Worm (Caenorhabditis elegans) whole organism, mixed stage, embryonic: ENCODE results near the gene mrps-18A.

Experiments used
- M03D4.4 ChIP-seq: sonication (generic microtip); optimal IDR thresholded peaks from 2 replicates; lab custom pipeline; 2017; ENCODE audit warnings: mild to moderate bottlenecking, missing genetic modification characterization, missing compliant biosample characterization
- bed-3 ChIP-seq: fragments of 200-800 bp; sonication (Bioruptor generic); optimal IDR thresholded peaks from 3 replicates; lab custom pipeline; 2018; ENCODE audit warnings: mild to moderate bottlenecking, missing genetic modification characterization, moderate library complexity, missing compliant biosample characterization
- blmp-1 ChIP-seq: fragments of 150-350 bp; optimal IDR thresholded peaks from 2 replicates; lab custom pipeline; 2014; ENCODE audit warnings: missing biosample characterization, missing genetic modification characterization
- ceh-39 ChIP-seq: fragments of 150-350 bp; optimal IDR thresholded peaks from 2 replicates; lab custom pipeline; 2014; ENCODE audit warnings: missing biosample characterization, missing genetic modification characterization
- ceh-43 ChIP-seq: fragments of 200-800 bp; sonication (Bioruptor generic); optimal IDR thresholded peaks from 2 replicates; lab custom pipeline; 2018; ENCODE audit warnings: mild to moderate bottlenecking, missing genetic modification characterization, moderate library complexity, missing compliant biosample characterization
- ceh-83 ChIP-seq: fragments of 200-800 bp; sonication (Bioruptor generic); optimal IDR thresholded peaks from 2 replicates; lab custom pipeline; 2018; ENCODE audit warnings: mild to moderate bottlenecking, missing genetic modification characterization, missing compliant biosample characterization
- ces-1 ChIP-seq: fragments of 150-350 bp; optimal IDR thresholded peaks from 2 replicates; lab custom pipeline; 2014; ENCODE audit warnings: missing biosample characterization, missing genetic modification reagents, missing genetic modification characterization
- cnd-1 ChIP-seq: fragments of 200-800 bp; sonication (Bioruptor generic); optimal IDR thresholded peaks from 2 replicates; lab custom pipeline; 2018; ENCODE audit warnings: mild to moderate bottlenecking, missing genetic modification characterization, missing compliant biosample characterization
- drap-1 ChIP-seq: fragments of 200-800 bp; sonication (Bioruptor generic); optimal IDR thresholded peaks from 3 replicates; lab custom pipeline; 2018; ENCODE audit warnings: mild to moderate bottlenecking, missing genetic modification characterization, missing compliant biosample characterization
- elt-1 ChIP-seq: sonication (generic microtip); optimal IDR thresholded peaks from 2 replicates; lab custom pipeline; 2017; ENCODE audit warnings: missing genetic modification characterization, mild to moderate bottlenecking, missing compliant biosample characterization, antibody characterized with exemption, moderate library complexity, borderline replicate concordance; ENCODE audit not compliant: insufficient read depth
- elt-3 ChIP-seq: fragments of 150-350 bp; optimal IDR thresholded peaks from 2 replicates; lab custom pipeline; 2014; ENCODE audit warnings: missing biosample characterization, missing genetic modification characterization
- flh-1 ChIP-seq: fragments of 200-800 bp; sonication (Bioruptor generic); optimal IDR thresholded peaks from 2 replicates; lab custom pipeline; 2018; ENCODE audit warnings: mild to moderate bottlenecking, missing genetic modification characterization, moderate library complexity, missing compliant biosample characterization
- ham-2 ChIP-seq: fragments of 200-800 bp; sonication (Bioruptor generic); optimal IDR thresholded peaks from 2 replicates; lab custom pipeline; 2018; ENCODE audit warnings: mild to moderate bottlenecking, missing genetic modification characterization, missing compliant biosample characterization
- hlh-1 ChIP-seq: fragments of 150-350 bp; optimal IDR thresholded peaks from 2 replicates; lab custom pipeline; 2014; ENCODE audit warnings: missing biosample characterization, missing genetic modification reagents, missing genetic modification characterization
- lin-13 ChIP-seq: fragments of 150-350 bp; optimal IDR thresholded peaks from 2 replicates; lab custom pipeline; 2014; ENCODE audit warnings: missing biosample characterization, missing genetic modification characterization
- lin-32 ChIP-seq: fragments of 200-800 bp; sonication (Bioruptor generic); optimal IDR thresholded peaks from 2 replicates; lab custom pipeline; 2018; ENCODE audit warnings: mild to moderate bottlenecking, missing genetic modification characterization, missing compliant biosample characterization
- lsy-2 ChIP-seq: fragments of 150-350 bp; optimal IDR thresholded peaks from 2 replicates; lab custom pipeline; 2014; ENCODE audit warnings: missing biosample characterization, missing genetic modification characterization
- mab-5 ChIP-seq: fragments of 150-350 bp; optimal IDR thresholded peaks from 2 replicates; lab custom pipeline; 2014; ENCODE audit warnings: missing biosample characterization, missing genetic modification characterization
- mep-1 ChIP-seq: fragments of 150-350 bp; optimal IDR thresholded peaks from 2 replicates; lab custom pipeline; 2017; ENCODE audit warnings: missing biosample characterization, missing genetic modification reagents, missing genetic modification characterization, inconsistent platforms
- mls-2 ChIP-seq: sonication (generic microtip); optimal IDR thresholded peaks from 2 replicates; lab custom pipeline; 2016; ENCODE audit warnings: mild to moderate bottlenecking, missing genetic modification characterization, moderate library complexity, missing compliant biosample characterization
- nhr-12 ChIP-seq: fragments of 150-350 bp; optimal IDR thresholded peaks from 2 replicates; lab custom pipeline; 2014; ENCODE audit warnings: missing biosample characterization, missing genetic modification characterization
- nhr-2 ChIP-seq: fragments of 150-350 bp; optimal IDR thresholded peaks from 2 replicates; lab custom pipeline; 2014; ENCODE audit warnings: missing biosample characterization, missing genetic modification characterization
- nhr-237 ChIP-seq: fragments of 150-350 bp; optimal IDR thresholded peaks from 2 replicates; lab custom pipeline; 2014; ENCODE audit warnings: missing biosample characterization, missing genetic modification characterization
- nhr-28 ChIP-seq: fragments of 150-350 bp; optimal IDR thresholded peaks from 2 replicates; lab custom pipeline; 2014; ENCODE audit warnings: missing biosample characterization, missing genetic modification characterization
- nhr-76 ChIP-seq: sonication (generic microtip); optimal IDR thresholded peaks from 2 replicates; lab custom pipeline; 2017; ENCODE audit warnings: missing biosample characterization, missing genetic modification characterization
- pha-4 ChIP-seq: fragments of 150-350 bp; optimal IDR thresholded peaks from 2 replicates; lab custom pipeline; 2018; ENCODE audit warnings: missing biosample characterization, missing genetic modification reagents, missing genetic modification characterization
- sem-2 ChIP-seq: fragments of 200-800 bp; sonication (Bioruptor generic); optimal IDR thresholded peaks from 2 replicates; lab custom pipeline; 2018; ENCODE audit warnings: mild to moderate bottlenecking, missing genetic modification characterization, missing compliant biosample characterization
- snpc-4 ChIP-seq: fragments of 150-350 bp; optimal IDR thresholded peaks from 2 replicates; lab custom pipeline; 2014; ENCODE audit warnings: missing biosample characterization, missing genetic modification characterization
- sptf-1 ChIP-seq: sonication (generic microtip); optimal IDR thresholded peaks from 2 replicates; lab custom pipeline; 2017; ENCODE audit warnings: mild to moderate bottlenecking, missing genetic modification characterization, moderate library complexity, missing compliant biosample characterization
- tbx-8 ChIP-seq: fragments of 200-800 bp; sonication (Bioruptor generic); optimal IDR thresholded peaks from 2 replicates; lab custom pipeline; 2018; ENCODE audit warnings: mild to moderate bottlenecking, missing genetic modification characterization, moderate library complexity, missing compliant biosample characterization
- unc-120 ChIP-seq: sonication (generic microtip); optimal IDR thresholded peaks from 2 replicates; lab custom pipeline; 2017; ENCODE audit warnings: missing genetic modification characterization, missing compliant biosample characterization; ENCODE audit not compliant: poor library complexity, severe bottlenecking
- unc-39 ChIP-seq: fragments of 150-350 bp; optimal IDR thresholded peaks from 2 replicates; lab custom pipeline; 2014; ENCODE audit warnings: missing biosample characterization, missing genetic modification characterization
- unc-62 ChIP-seq: fragments of 150-350 bp; optimal IDR thresholded peaks from 2 replicates; lab custom pipeline; 2014; ENCODE audit warnings: missing biosample characterization, missing genetic modification reagents, missing genetic modification characterization
- zip-8 ChIP-seq: fragments of 150-350 bp; optimal IDR thresholded peaks from 2 replicates; lab custom pipeline; 2014; ENCODE audit warnings: missing biosample characterization, missing genetic modification characterization
- ztf-11 ChIP-seq: fragments of 150-350 bp; optimal IDR thresholded peaks from 2 replicates; lab custom pipeline; 2014; ENCODE audit warnings: missing biosample characterization, missing genetic modification characterization

The mrps-18A gene

DNA sequence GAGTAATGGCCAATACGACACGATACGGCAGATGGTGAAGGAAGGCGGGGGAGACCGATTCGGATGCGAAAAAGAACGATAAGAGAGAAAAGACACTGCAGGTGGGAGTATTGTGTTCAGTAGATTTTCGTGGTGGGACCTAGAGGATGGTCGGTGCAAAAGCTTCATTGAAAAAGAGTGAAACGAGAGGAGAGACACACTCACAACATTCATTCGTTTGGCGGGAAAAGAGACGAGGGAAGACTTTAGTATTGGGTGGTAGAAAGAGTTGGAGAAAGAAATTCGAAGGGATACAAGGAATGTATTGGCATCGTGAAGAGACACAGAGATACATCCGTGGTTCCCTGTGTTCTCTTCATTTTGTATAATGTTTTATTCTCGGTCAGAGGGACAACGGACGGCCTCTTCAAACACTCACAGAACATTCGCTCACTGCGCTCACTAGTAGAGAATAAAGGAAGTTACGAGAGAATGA lies 24.7 kb upstream of the mrps-18A start:
- TF ChIP-seq ceh-83 (GFP tag; lab: Kevin White, UChicago) (no peak), lin-32 (GFP tag; lab: Kevin White, UChicago) (peak; percentile 47), cnd-1 (peak; percentile 78), ceh-39 (no peak), pha-4 (tag; lab: Kevin White, UChicago) (peak; percentile 33), nhr-12 (tag; lab: Kevin White, UChicago) (no peak), ces-1 (GFP tag; lab: Kevin White, UChicago) (peak; percentile 68), sem-2 (GFP tag; lab: Kevin White, UChicago) (no peak), unc-120 (tag; lab: Kevin White, UChicago) (peak; percentile 64), ztf-11 (no peak), M03D4.4 (peak; percentile 31), mep-1 (tag; lab: Kevin White, UChicago) (peak; percentile 48), zip-8 (tag; lab: Kevin White, UChicago) (no peak), mab-5 (tag; lab: Kevin White, UChicago) (no peak), nhr-76 (no peak), unc-62 (GFP tag; lab: Kevin White, UChicago) (peak; percentile 71), lsy-2 (tag; lab: Kevin White, UChicago) (peak; percentile 35), ceh-43 (GFP tag; lab: Kevin White, UChicago) (no peak), bed-3 (GFP tag; lab: Kevin White, UChicago) (no peak), blmp-1 (no peak), elt-3 (tag; lab: Kevin White, UChicago) (no peak), flh-1 (no peak), tbx-8 (GFP tag; lab: Kevin White, UChicago) (no peak), drap-1 (no peak), elt-1 (tag; lab: Kevin White, UChicago) (no peak), lin-13 (tag; lab: Kevin White, UChicago) (no peak), nhr-2 (no peak), hlh-1 (tag; lab: Kevin White, UChicago) (peak; percentile 70), snpc-4 (tag; lab: Kevin White, UChicago) (no peak), nhr-237 (peak; percentile 28), nhr-28 (tag; lab: Kevin White, UChicago) (no peak), mls-2 (tag; lab: Kevin White, UChicago) (peak; percentile 62), unc-39 (tag; lab: Kevin White, UChicago) (no peak), sptf-1 (tag; lab: Kevin White, UChicago) (no peak), ham-2 (GFP tag; lab: Kevin White, UChicago) (no peak)

- no peak for TF ChIP-seq nhr-2
- no peak for TF ChIP-seq nhr-237
- no peak for TF ChIP-seq bed-3 (GFP tag; lab: Kevin White, UChicago)
- TF ChIP-seq ztf-11: no peak
- TF ChIP-seq nhr-12 (tag; lab: Kevin White, UChicago): no peak
- no peak for TF ChIP-seq unc-62 (GFP tag; lab: Kevin White, UChicago)
- TF ChIP-seq lin-13 (tag; lab: Kevin White, UChicago): no peak
- TF ChIP-seq ceh-83 (GFP tag; lab: Kevin White, UChicago): no peak
- no peak for TF ChIP-seq mab-5 (tag; lab: Kevin White, UChicago)
- TF ChIP-seq flh-1: no peak
- no peak for TF ChIP-seq ces-1 (GFP tag; lab: Kevin White, UChicago)
- TF ChIP-seq elt-1 (tag; lab: Kevin White, UChicago): no peak
- TF ChIP-seq pha-4 (tag; lab: Kevin White, UChicago): no peak
- no peak for TF ChIP-seq mls-2 (tag; lab: Kevin White, UChicago)
- TF ChIP-seq M03D4.4: no peak
- TF ChIP-seq tbx-8 (GFP tag; lab: Kevin White, UChicago): no peak
- TF ChIP-seq unc-120 (tag; lab: Kevin White, UChicago): no peak
- no peak for TF ChIP-seq elt-3 (tag; lab: Kevin White, UChicago)
- no peak for TF ChIP-seq sptf-1 (tag; lab: Kevin White, UChicago)
These were observed 23.7 kb upstream of the mrps-18A start for ce11 chrIII:8355462-8355815.
